Fruit fly (Drosophila melanogaster): ENCODE measurements around the gene JMJD7.

The JMJD7 gene

dm6 chr3L:13476566-13477452 is 26.7 kb upstream of the JMJD7 start (continued):
- TF ChIP-seq CG12104 (GFP tag; optimal IDR thresholded peaks at IDR 0.05) (peak; percentile 86), unpg (GFP tag; optimal IDR thresholded peaks at IDR 0.05) (peak; percentile 87), CG8089 (GFP tag; optimal IDR thresholded peaks at IDR 0.05) (no peak), amos (GFP tag; IDR thresholded peaks at IDR 0.05; ENCODE audit: partially characterized antibody) (no peak), rib (GFP tag; IDR thresholded peaks at IDR 0.05) (no peak; the same call in 1 of the 2 replicates), CG8388 (GFP tag; optimal IDR thresholded peaks at IDR 0.05) (peak; percentile 90), HLH54F (GFP tag; optimal IDR thresholded peaks at IDR 0.05) (peak; percentile 70), H15 (GFP tag; IDR thresholded peaks at IDR 0.05) (peak; percentile 78), hbn (GFP tag; IDR thresholded peaks at IDR 0.05; ENCODE audit: partially characterized antibody) (peak; percentile 69; the same call in 1 of the 2 replicates), CG6813 (GFP tag; optimal IDR thresholded peaks at IDR 0.05) (peak; percentile 81), lilli (GFP tag; optimal IDR thresholded peaks at IDR 0.05) (peak; percentile 88), eve (GFP tag; optimal IDR thresholded peaks at IDR 0.05) (no peak), CG31365 (tag; optimal IDR thresholded peaks at IDR 0.05) (peak; percentile 40), Hr51 (GFP tag; optimal IDR thresholded peaks at IDR 0.05) (peak; percentile 57 to 95), CG1832 (GFP tag; optimal IDR thresholded peaks at IDR 0.05) (no peak), sisA (GFP tag; IDR thresholded peaks at IDR 0.05) (peak; percentile 83), Ssrp (tag; optimal IDR thresholded peaks at IDR 0.05) (peak; percentile 90), jing (GFP tag; optimal IDR thresholded peaks at IDR 0.05) (peak; percentile 80), Scr (GFP tag; IDR thresholded peaks at IDR 0.05; ENCODE audit: partially characterized antibody) (no peak), pros (GFP tag; optimal IDR thresholded peaks at IDR 0.05) (peak; percentile 10), CG42726 (GFP tag; IDR thresholded peaks at IDR 0.05; ENCODE audit: partially characterized antibody) (no peak), unc-4 (GFP tag; IDR thresholded peaks at IDR 0.05; ENCODE audit: partially characterized antibody) (peak; percentile 64; the same call in 1 of the 2 replicates), Bgb (GFP tag; IDR thresholded peaks at IDR 0.05; ENCODE audit: partially characterized antibody) (no peak), pnt (GFP tag; optimal IDR thresholded peaks at IDR 0.05) (peak; percentile 55), chinmo (GFP tag; IDR thresholded peaks at IDR 0.05; ENCODE audit: partially characterized antibody) (no peak), Dref (GFP tag; IDR thresholded peaks at IDR 0.05) (no peak), ssp (GFP tag; IDR thresholded peaks at IDR 0.05) (peak; percentile 82), zfh1 (GFP tag; IDR thresholded peaks at IDR 0.05) (peak; percentile 77), CG10267 (tag; optimal IDR thresholded peaks at IDR 0.05) (peak; percentile 84), Med (GFP tag) (peak; percentile 91), shn (GFP tag; optimal IDR thresholded peaks at IDR 0.05) (no peak), hb (GFP tag; IDR thresholded peaks at IDR 0.05; ENCODE audit: partially characterized antibody) (no peak), dpn (GFP tag; optimal IDR thresholded peaks at IDR 0.05) (peak; percentile 72 to 88), tap (tag; optimal IDR thresholded peaks at IDR 0.05) (peak; percentile 88), tup (GFP tag; optimal IDR thresholded peaks at IDR 0.05) (peak; percentile 63), CG11560 (tag; IDR thresholded peaks at IDR 0.05) (peak; percentile 66), CG1024 (GFP tag; IDR thresholded peaks at IDR 0.05) (peak; percentile 44; the same call in 1 of the 2 replicates), Nf-YB (GFP tag; optimal IDR thresholded peaks at IDR 0.05) (peak; percentile 71), Dek (tag; optimal IDR thresholded peaks at IDR 0.05) (peak; percentile 89), C15 (GFP tag; IDR thresholded peaks at IDR 0.05) (peak; percentile 55; the same call in 1 of the 3 replicates), CG10959 (GFP tag; IDR thresholded peaks at IDR 0.05) (0 out of 2 replicates have a peak, but pooled peaks have one; percentile 19), pzg (GFP tag; optimal IDR thresholded peaks at IDR 0.05) (no peak), CG12391 (tag; optimal IDR thresholded peaks at IDR 0.05) (peak; percentile 92), CG7271 (tag; optimal IDR thresholded peaks at IDR 0.05) (no peak), grn (GFP tag; optimal IDR thresholded peaks at IDR 0.05) (peak; percentile 21), Dfd (GFP tag; optimal IDR thresholded peaks at IDR 0.05) (no peak), sens (GFP tag) (peak; percentile 96)

Data from whole organism, embryonic.